Worm (Caenorhabditis elegans): ENCODE results near the gene Y79H2A.12.

The Y79H2A.12 gene

DNA sequence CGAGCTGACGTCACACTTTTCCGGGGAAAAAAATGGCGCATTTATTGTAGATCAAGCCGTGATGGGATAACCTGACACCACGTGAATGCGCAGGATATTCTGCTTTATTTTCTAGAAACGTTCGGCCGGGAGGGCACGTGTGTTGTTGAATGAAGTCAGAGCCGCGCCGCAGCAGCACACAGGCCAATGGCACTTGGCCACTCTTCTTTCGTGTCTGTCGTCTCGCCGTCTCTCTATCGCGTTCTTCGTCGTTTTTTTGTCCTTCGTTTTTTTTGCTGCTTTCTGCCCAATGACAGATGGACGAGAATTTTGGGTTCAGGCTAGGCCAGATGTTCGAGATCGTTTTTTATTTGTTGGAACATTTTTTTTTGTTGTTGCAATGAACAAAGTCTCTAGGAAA lies 47.1 kb downstream of the Y79H2A.12 start:
- TF ChIP-seq tbx-11 (GFP tag; IDR thresholded peaks at IDR 0.05) (no peak), sea-1 (GFP tag; conservative IDR thresholded peaks at IDR 0.05) (no peak), scrt-1 (GFP tag; IDR thresholded peaks at IDR 0.05) (no peak), hnd-1 (tag; optimal IDR thresholded peaks at IDR 0.05) (no peak), B0310.2 (tag; optimal IDR thresholded peaks at IDR 0.05) (no peak), pes-1 (GFP tag; IDR thresholded peaks at IDR 0.05) (no peak), tbx-37 (GFP tag; conservative IDR thresholded peaks at IDR 0.05) (no peak), aly-1 (tag; optimal IDR thresholded peaks at IDR 0.05) (no peak), hmg-4 (GFP tag; optimal IDR thresholded peaks at IDR 0.05) (no peak), ceh-13 (GFP tag; optimal IDR thresholded peaks at IDR 0.05) (no peak), ceh-36 (tag; optimal IDR thresholded peaks at IDR 0.05) (no peak), tra-4 (tag; optimal IDR thresholded peaks at IDR 0.05) (no peak), hmbx-1 (tag; optimal IDR thresholded peaks at IDR 0.05) (no peak), F13C5.2 (tag; optimal IDR thresholded peaks at IDR 0.05) (no peak)

DNA sequence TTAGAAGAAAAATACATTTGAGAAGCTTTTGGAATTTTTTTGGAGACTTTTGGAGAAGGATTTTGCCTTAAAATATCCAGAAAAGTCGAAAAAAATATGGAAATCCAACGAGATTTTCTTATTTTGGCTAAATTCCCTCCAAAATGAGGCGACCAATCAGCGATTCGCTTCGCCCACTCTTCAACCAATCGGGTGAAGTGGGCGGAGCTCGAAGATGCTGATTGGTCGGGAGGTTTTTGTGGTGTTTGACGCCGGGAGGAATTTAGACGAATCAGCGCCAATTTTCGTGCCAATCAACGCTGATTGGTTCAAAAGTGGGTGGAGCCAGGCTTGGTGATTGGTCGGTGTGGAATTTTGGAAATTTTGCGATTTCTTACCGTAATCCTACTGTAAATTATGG lies 47.9 kb downstream of the Y79H2A.12 start:
- TF ChIP-seq sea-1 (GFP tag; conservative IDR thresholded peaks at IDR 0.05): no peak
- no peak for TF ChIP-seq B0310.2 (tag; optimal IDR thresholded peaks at IDR 0.05)
- TF ChIP-seq pes-1 (GFP tag; IDR thresholded peaks at IDR 0.05): no peak
- TF ChIP-seq tra-4 (tag; optimal IDR thresholded peaks at IDR 0.05): no peak
- no peak for TF ChIP-seq ets-7 (tag; optimal IDR thresholded peaks at IDR 0.05)
- no peak for TF ChIP-seq scrt-1 (GFP tag; IDR thresholded peaks at IDR 0.05)

DNA sequence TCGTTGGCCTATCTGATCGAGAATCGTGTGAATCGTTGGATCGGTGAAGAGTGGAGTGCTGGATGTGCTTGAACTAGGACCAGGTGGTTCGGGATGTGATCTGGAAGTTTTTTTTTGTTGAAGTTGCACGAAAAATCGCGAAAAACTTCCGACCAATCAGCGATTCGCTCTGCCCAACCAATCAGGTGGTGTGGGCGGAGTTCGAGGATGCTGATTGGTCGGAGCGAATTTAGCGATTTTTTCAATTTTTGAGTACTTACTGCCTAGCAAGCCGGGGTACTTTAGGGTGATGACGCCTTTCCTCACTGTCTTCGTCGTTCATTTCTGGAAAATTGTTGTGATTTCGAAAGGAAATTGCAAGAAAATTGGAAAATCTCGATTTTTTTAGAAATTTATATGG lies 49.9 kb downstream of the Y79H2A.12 start, which contains the start of gene Y56A3A.30:
TSS of gene Y56A3A.30 (minus strand) at position 324 of the 400 bp plus-strand sequence.
- TF ChIP-seq ets-7 (tag; optimal IDR thresholded peaks at IDR 0.05) (no peak), ceh-13 (GFP tag; optimal IDR thresholded peaks at IDR 0.05) (no peak), sea-1 (GFP tag; conservative IDR thresholded peaks at IDR 0.05) (no peak), tra-4 (tag; optimal IDR thresholded peaks at IDR 0.05) (no peak), F13C5.2 (tag; optimal IDR thresholded peaks at IDR 0.05) (no peak), hnd-1 (tag; optimal IDR thresholded peaks at IDR 0.05) (no peak), pes-1 (GFP tag; IDR thresholded peaks at IDR 0.05) (no peak), tbx-37 (GFP tag; conservative IDR thresholded peaks at IDR 0.05) (no peak)
